Worm (Caenorhabditis elegans) whole organism, L4 larva: Measurements from ENCODE around the gene nuo-4.
A peak's percentile ranks its signal among the peaks of the same experiment; 100 is the strongest.

Source experiments
- D1046.2 ChIP-seq: fragments of 200-800 bp; sonication (Bioruptor generic); IDR thresholded peaks from 2 replicates; pipeline ENCODE4 v1.3.6; 2022; ENCODE audit warnings: missing genetic modification characterization, missing compliant biosample characterization
- F26F4.8 ChIP-seq: fragments of 200-800 bp; sonication (Bioruptor generic); conservative IDR thresholded peaks from 2 replicates; pipeline ENCODE4 v1.3.6; 2022; ENCODE audit warnings: missing genetic modification characterization, missing compliant biosample characterization
- F44E2.7 ChIP-seq: fragments of 200-800 bp; sonication (Bioruptor generic); IDR thresholded peaks from 2 replicates; pipeline ENCODE4 v2.1.2; 2022; ENCODE audit warnings: missing genetic modification characterization, missing compliant biosample characterization
- T26A8.4 ChIP-seq: fragments of 200-800 bp; sonication (Bioruptor generic); IDR thresholded peaks from 2 replicates; pipeline ENCODE4 v1.3.6; 2022; ENCODE audit warnings: missing genetic modification characterization, missing compliant biosample characterization
- Y105C5A.15 ChIP-seq: fragments of 200-800 bp; sonication (Bioruptor generic); IDR thresholded peaks from 2 replicates; pipeline ENCODE4 v1.3.6; 2022; ENCODE audit warnings: missing genetic modification characterization, missing compliant biosample characterization
- aha-1 ChIP-seq: fragments of 150-350 bp; peaks from one replicate; lab custom pipeline; 2014; ENCODE audit warnings: missing biosample characterization, missing genetic modification characterization
- aly-2 ChIP-seq: sonication (generic microtip); optimal IDR thresholded peaks from 2 replicates; lab custom pipeline; 2018; ENCODE audit warnings: missing biosample characterization, missing genetic modification characterization
- arid-1 ChIP-seq: fragments of 200-800 bp; sonication (Bioruptor generic); conservative IDR thresholded peaks from 2 replicates; pipeline ENCODE4 v1.3.6; 2022; ENCODE audit warnings: missing genetic modification reagents, missing genetic modification characterization, missing compliant biosample characterization
- attf-4 ChIP-seq: sonication (generic microtip); optimal IDR thresholded peaks from 3 replicates; lab custom pipeline; 2017; ENCODE audit warnings: missing biosample characterization, missing genetic modification characterization
- ceh-28 ChIP-seq: fragments of 150-350 bp; optimal IDR thresholded peaks from 2 replicates; lab custom pipeline; 2014; ENCODE audit warnings: missing biosample characterization, missing genetic modification reagents, missing genetic modification characterization
- ceh-44 ChIP-seq: fragments of 200-800 bp; sonication (Bioruptor generic); IDR thresholded peaks from 2 replicates; pipeline ENCODE4 v1.3.6; 2022; ENCODE audit warnings: missing genetic modification reagents, missing genetic modification characterization, missing compliant biosample characterization
- cey-2 ChIP-seq: sonication (generic microtip); optimal IDR thresholded peaks from 3 replicates; lab custom pipeline; 2017; ENCODE audit warnings: missing genetic modification characterization, mild to moderate bottlenecking, missing compliant biosample characterization, antibody characterized with exemption, borderline replicate concordance; ENCODE audit not compliant: insufficient read depth
- ctbp-1 ChIP-seq: fragments of 200-800 bp; sonication (Bioruptor generic); IDR thresholded peaks from 2 replicates; pipeline ENCODE4 v1.3.6; 2022; ENCODE audit warnings: missing genetic modification reagents, missing genetic modification characterization, missing compliant biosample characterization
- daf-16 ChIP-seq, 3 experiments: sonication (generic microtip); optimal IDR thresholded peaks; 2 replicates each; lab custom pipeline; 2016 to 2017; ENCODE audit warnings: missing genetic modification characterization in 3 of 3, missing genetic modification reagents in 3 of 3, mild to moderate bottlenecking in 2 of 3, missing compliant biosample characterization in 2 of 3, missing biosample characterization in 1 of 3, moderate library complexity in 1 of 3
- daf-19 ChIP-seq: fragments of 200-800 bp; sonication (Bioruptor generic); conservative IDR thresholded peaks from 2 replicates; pipeline ENCODE4 v1.3.6; 2022; ENCODE audit warnings: missing genetic modification characterization, missing compliant biosample characterization
- daf-8 ChIP-seq: fragments of 200-800 bp; sonication (Bioruptor generic); IDR thresholded peaks from 2 replicates; pipeline ENCODE4 v1.3.6; 2022; ENCODE audit warnings: missing genetic modification characterization, missing compliant biosample characterization
- dmd-6 ChIP-seq: fragments of 200-800 bp; sonication (Bioruptor generic); IDR thresholded peaks from 2 replicates; pipeline ENCODE4 v1.3.6; 2022; ENCODE audit warnings: missing genetic modification reagents, missing genetic modification characterization, missing compliant biosample characterization
- dpl-1 ChIP-seq: fragments of 150-350 bp; optimal IDR thresholded peaks from 2 replicates; lab custom pipeline; 2014; ENCODE audit warnings: missing biosample characterization, missing genetic modification reagents, missing genetic modification characterization
- dve-1 ChIP-seq: sonication (generic microtip); optimal IDR thresholded peaks from 2 replicates; lab custom pipeline; 2017; ENCODE audit warnings: antibody characterized with exemption, mild to moderate bottlenecking, missing genetic modification characterization, missing compliant biosample characterization; ENCODE audit not compliant: insufficient read depth
- egl-43 ChIP-seq: fragments of 200-800 bp; sonication (Bioruptor generic); IDR thresholded peaks from 2 replicates; pipeline ENCODE4 v1.3.6; 2022; ENCODE audit warnings: missing genetic modification reagents, missing genetic modification characterization, missing compliant biosample characterization
- hif-1 ChIP-seq, 2 experiments: sonication (generic microtip); optimal IDR thresholded peaks; 2 replicates each; lab custom pipeline; 2016 to 2017; ENCODE audit warnings: missing compliant biosample characterization in 2 of 2, missing genetic modification characterization in 2 of 2, missing genetic modification reagents in 2 of 2, missing genotype in 2 of 2, mild to moderate bottlenecking in 1 of 2
- hlh-11 ChIP-seq: fragments of 200-800 bp; sonication (Bioruptor generic); optimal IDR thresholded peaks from 2 replicates; lab custom pipeline; 2018; ENCODE audit warnings: mild to moderate bottlenecking, missing genetic modification characterization, missing compliant biosample characterization
- hlh-30 ChIP-seq: sonication (generic microtip); optimal IDR thresholded peaks from 2 replicates; lab custom pipeline; 2017; ENCODE audit warnings: antibody characterized with exemption, mild to moderate bottlenecking, missing genetic modification characterization, missing compliant biosample characterization; ENCODE audit not compliant: insufficient read depth
- jun-1 ChIP-seq: fragments of 150-350 bp; optimal IDR thresholded peaks from 2 replicates; lab custom pipeline; 2014; ENCODE audit warnings: missing biosample characterization, missing genetic modification reagents, missing genetic modification characterization
- lin-38 ChIP-seq: fragments of 200-800 bp; sonication (Bioruptor generic); IDR thresholded peaks from 2 replicates; pipeline ENCODE4 v1.3.6; 2022; ENCODE audit warnings: missing genetic modification reagents, missing genetic modification characterization, missing compliant biosample characterization
- lsy-2 ChIP-seq, 2 experiments: fragments of 150-350 bp in 1 of 2; sonication (generic microtip) in 1 of 2; optimal IDR thresholded peaks; 2 replicates each; lab custom pipeline; 2014 to 2017; ENCODE audit warnings: missing biosample characterization in 2 of 2, missing genetic modification characterization in 2 of 2
- madf-9 ChIP-seq: fragments of 200-800 bp; sonication (Bioruptor generic); conservative IDR thresholded peaks from 2 replicates; pipeline ENCODE4 v1.3.6; 2022; ENCODE audit warnings: missing genetic modification reagents, missing genetic modification characterization, missing compliant biosample characterization
- mdl-1 ChIP-seq, 2 experiments: fragments of 150-350 bp in 1 of 2; sonication (generic microtip) in 1 of 2; optimal IDR thresholded peaks; 2 replicates each; lab custom pipeline; 2014 to 2017; ENCODE audit warnings: missing biosample characterization in 2 of 2, missing genetic modification characterization in 2 of 2
- mep-1 ChIP-seq: fragments of 150-350 bp; sonication (generic microtip); optimal IDR thresholded peaks from 3 replicates; lab custom pipeline; 2014; ENCODE audit warnings: missing biosample characterization, missing genetic modification characterization
- mes-2 ChIP-seq: sonication (generic microtip); optimal IDR thresholded peaks from 2 replicates; lab custom pipeline; 2016; ENCODE audit warnings: missing genotype, mild to moderate bottlenecking, missing genetic modification characterization, missing compliant biosample characterization; ENCODE audit not compliant: poor library complexity, severe bottlenecking
- nhr-41 ChIP-seq: fragments of 200-800 bp; sonication (Bioruptor generic); IDR thresholded peaks from 2 replicates; pipeline ENCODE4 v1.3.6; 2022; ENCODE audit warnings: missing genetic modification reagents, missing genetic modification characterization, missing compliant biosample characterization
- nhr-42 ChIP-seq: fragments of 200-800 bp; sonication (Bioruptor generic); IDR thresholded peaks from 2 replicates; pipeline ENCODE4 v1.3.6; 2022; ENCODE audit warnings: missing genetic modification characterization, missing compliant biosample characterization
- nhr-48 ChIP-seq: sonication (generic microtip); optimal IDR thresholded peaks from 2 replicates; lab custom pipeline; 2016; ENCODE audit warnings: mild to moderate bottlenecking, missing genetic modification characterization, missing compliant biosample characterization
- nhr-76 ChIP-seq: fragments of 150-350 bp; optimal IDR thresholded peaks from 2 replicates; lab custom pipeline; 2014; ENCODE audit warnings: missing biosample characterization, missing genetic modification characterization
- nhr-77 ChIP-seq: fragments of 150-350 bp; optimal IDR thresholded peaks from 2 replicates; lab custom pipeline; 2014; ENCODE audit warnings: missing biosample characterization, missing genetic modification characterization
- php-3 ChIP-seq: fragments of 200-800 bp; sonication (Bioruptor generic); IDR thresholded peaks from 2 replicates; pipeline ENCODE4 v1.3.6; 2022; ENCODE audit warnings: missing genetic modification reagents, missing genetic modification characterization, missing compliant biosample characterization
- saeg-2 ChIP-seq: fragments of 200-800 bp; sonication (Bioruptor generic); IDR thresholded peaks from 2 replicates; pipeline ENCODE4 v1.3.6; 2022; ENCODE audit warnings: missing genetic modification reagents, missing genetic modification characterization, missing compliant biosample characterization
- sdz-12 ChIP-seq: fragments of 200-800 bp; sonication (Bioruptor generic); optimal IDR thresholded peaks from 2 replicates; lab custom pipeline; 2018; ENCODE audit warnings: mild to moderate bottlenecking, missing genetic modification characterization, missing compliant biosample characterization
- spr-1 ChIP-seq: sonication (generic microtip); optimal IDR thresholded peaks from 2 replicates; lab custom pipeline; 2016; ENCODE audit warnings: mild to moderate bottlenecking, missing genetic modification characterization, missing compliant biosample characterization
- spr-3 ChIP-seq: fragments of 200-800 bp; sonication (Bioruptor generic); optimal IDR thresholded peaks from 2 replicates; lab custom pipeline; 2018; ENCODE audit warnings: mild to moderate bottlenecking, missing genetic modification characterization, missing compliant biosample characterization
- tra-1 ChIP-seq: fragments of 200-800 bp; sonication (Bioruptor generic); IDR thresholded peaks from 2 replicates; pipeline ENCODE4 v1.3.6; 2022; ENCODE audit warnings: missing genetic modification reagents, missing genetic modification characterization, missing compliant biosample characterization
- unc-130 ChIP-seq: sonication (generic microtip); optimal IDR thresholded peaks from 2 replicates; lab custom pipeline; 2016; ENCODE audit warnings: missing genetic modification reagents, missing genetic modification characterization, missing compliant biosample characterization
- unc-62 ChIP-seq, 3 experiments: fragments of 150-350 bp in 1 of 3; sonication (generic microtip); optimal IDR thresholded peaks in 2 of 3; peaks in 1 of 3; 1 replicate in 1 of 3; 2 replicates in 2 of 3; lab custom pipeline; 2014 to 2017; ENCODE audit warnings: missing biosample characterization in 3 of 3, missing genetic modification characterization in 3 of 3, missing genetic modification reagents in 3 of 3, missing genotype in 1 of 3
- vab-7 ChIP-seq: fragments of 200-800 bp; sonication (Bioruptor generic); IDR thresholded peaks from 2 replicates; pipeline ENCODE4 v1.3.6; 2022; ENCODE audit warnings: missing genetic modification reagents, missing genetic modification characterization, missing compliant biosample characterization
- zag-1 ChIP-seq: fragments of 150-350 bp; optimal IDR thresholded peaks from 2 replicates; lab custom pipeline; 2014; ENCODE audit warnings: missing biosample characterization, missing genetic modification characterization
- zfp-2 ChIP-seq: sonication (generic microtip); optimal IDR thresholded peaks from 2 replicates; lab custom pipeline; 2016; ENCODE audit warnings: mild to moderate bottlenecking, missing genetic modification characterization, missing compliant biosample characterization
- zip-2 ChIP-seq: fragments of 150-350 bp; optimal IDR thresholded peaks from 2 replicates; lab custom pipeline; 2014; ENCODE audit warnings: missing biosample characterization, missing genetic modification characterization
- ztf-11 ChIP-seq: fragments of 150-350 bp; optimal IDR thresholded peaks from 2 replicates; lab custom pipeline; 2014; ENCODE audit warnings: missing biosample characterization, missing genetic modification characterization

nuo-4 gene

ce11 chrIII:7199467-7199866 lies 40.9 kb upstream of the nuo-4 start:
- TF ChIP-seq mep-1 (peak; percentile 25), php-3 (GFP tag; lab: Robert Waterston, UW) (no peak), tra-1 (GFP tag; lab: Robert Waterston, UW) (no peak), cey-2 (peak; percentile 17), dve-1 (tag; lab: Kevin White, UChicago) (peak; percentile 17)
- TF ChIP-seq, all 104 proteins: peak for 3

- no peak for TF ChIP-seq Y105C5A.15 (GFP tag; lab: Robert Waterston, UW)
- TF ChIP-seq unc-130 = peak; percentile 57
- no peak for TF ChIP-seq dmd-6
- no peak for TF ChIP-seq nhr-77 (tag; lab: Kevin White, UChicago)
- TF ChIP-seq lin-38 (GFP tag; lab: Robert Waterston, UW) = peak; percentile 53
- TF ChIP-seq nhr-41 (GFP tag; lab: Robert Waterston, UW) = no peak
- TF ChIP-seq daf-19 (GFP tag; lab: Robert Waterston, UW) = no peak
- TF ChIP-seq mdl-1 (tag; optimal IDR thresholded peaks at IDR 0.05; lab: Kevin White, UChicago) = no peak
- TF ChIP-seq sdz-12 (GFP tag; lab: Kevin White, UChicago) = no peak
- no peak for TF ChIP-seq spr-1 (tag; lab: Kevin White, UChicago)
- TF ChIP-seq D1046.2 (GFP tag; lab: Robert Waterston, UW) = no peak
- TF ChIP-seq hlh-30 (tag; lab: Kevin White, UChicago) = peak; percentile 36
- TF ChIP-seq nhr-42 (GFP tag; lab: Robert Waterston, UW) = no peak
- TF ChIP-seq daf-16 (GFP tag; optimal IDR thresholded peaks at IDR 0.05; lab: Kevin White, UChicago) = no peak
- peak; percentile 15 for TF ChIP-seq daf-16 (tag; optimal IDR thresholded peaks at IDR 0.05; lab: Kevin White, UChicago)
- TF ChIP-seq daf-8 = no peak
- no peak for TF ChIP-seq ctbp-1 (GFP tag; lab: Robert Waterston, UW)
- TF ChIP-seq lsy-2 (tag; optimal IDR thresholded peaks at IDR 0.05; lab: Kevin White, UChicago) = peak in 1 of 2 experiments; percentile 84
- TF ChIP-seq F44E2.7 = no peak
- TF ChIP-seq spr-3 (GFP tag; lab: Kevin White, UChicago) = no peak
- no peak for TF ChIP-seq vab-7 (GFP tag; lab: Robert Waterston, UW)
- no peak for TF ChIP-seq F26F4.8
- no peak for TF ChIP-seq T26A8.4 (GFP tag; lab: Robert Waterston, UW)
- TF ChIP-seq arid-1 (GFP tag; lab: Robert Waterston, UW) = no peak
- TF ChIP-seq dpl-1 = peak; percentile 92
- no peak for TF ChIP-seq nhr-48 (tag; lab: Kevin White, UChicago)
- no peak for TF ChIP-seq cey-2
- no peak for TF ChIP-seq egl-43 (GFP tag; lab: Robert Waterston, UW)
- 0 out of 2 replicates have a peak, but pooled peaks have one; percentile 26 for TF ChIP-seq ceh-44 (GFP tag; lab: Robert Waterston, UW)
- TF ChIP-seq unc-62 (GFP tag; optimal IDR thresholded peaks at IDR 0.05 in 1 of 2; lab: Kevin White, UChicago) = no peak
- no peak for TF ChIP-seq unc-62 (tag; optimal IDR thresholded peaks at IDR 0.05; lab: Kevin White, UChicago)
- no peak for TF ChIP-seq aly-2 (tag; lab: Kevin White, UChicago)
- peak; percentile 41 for TF ChIP-seq mep-1
- no peak for TF ChIP-seq zag-1 (tag; lab: Kevin White, UChicago)
- no peak for TF ChIP-seq aha-1 (tag; lab: Kevin White, UChicago)
- TF ChIP-seq hif-1 (tag; optimal IDR thresholded peaks at IDR 0.05; lab: Kevin White, UChicago) = peak in 1 of 2 experiments; percentile 88
- TF ChIP-seq zip-2 = no peak
- no peak for TF ChIP-seq zfp-2 (tag; lab: Kevin White, UChicago)
- no peak for TF ChIP-seq attf-4
- TF ChIP-seq saeg-2 = no peak
- TF ChIP-seq nhr-76 (tag; lab: Kevin White, UChicago) = no peak
- no peak for TF ChIP-seq jun-1 (tag; lab: Kevin White, UChicago)
- peak; percentile 22 for TF ChIP-seq dve-1 (tag; lab: Kevin White, UChicago)
- TF ChIP-seq ceh-28 (tag; lab: Kevin White, UChicago) = no peak
- peak; percentile 98 for TF ChIP-seq mes-2 (tag; lab: Kevin White, UChicago)
- no peak for TF ChIP-seq ztf-11 (tag; lab: Kevin White, UChicago)
- no peak for TF ChIP-seq madf-9 (GFP tag; lab: Robert Waterston, UW)
- TF ChIP-seq hlh-11 (tag; lab: Kevin White, UChicago) = no peak
Measured at ce11 chrIII:7198838-7199237, 40.2 kb upstream of the nuo-4 start, which contains the start of gene pfd-5. pfd-5 (minus strand) TSS chrIII:7198884.
